Worm (Caenorhabditis elegans) whole organism, L4 larva: ENCODE measurements around the gene deb-1.

Experiments
- daf-8 ChIP-seq: fragments of 200-800 bp; sonication (Bioruptor generic); IDR thresholded peaks from 2 replicates; pipeline ENCODE4 v1.3.6; 2022; ENCODE audit warnings: missing genetic modification characterization, missing compliant biosample characterization
- dpl-1 ChIP-seq: fragments of 150-350 bp; optimal IDR thresholded peaks from 2 replicates; lab custom pipeline; 2014; ENCODE audit warnings: missing biosample characterization, missing genetic modification reagents, missing genetic modification characterization
- fkh-10 ChIP-seq: fragments of 150-350 bp; optimal IDR thresholded peaks from 2 replicates; lab custom pipeline; 2014; ENCODE audit warnings: missing biosample characterization, missing genetic modification reagents, missing genetic modification characterization
- nhr-76 ChIP-seq: fragments of 150-350 bp; optimal IDR thresholded peaks from 2 replicates; lab custom pipeline; 2014; ENCODE audit warnings: missing biosample characterization, missing genetic modification characterization
- skn-1 ChIP-seq: fragments of 150-350 bp; optimal IDR thresholded peaks from 2 replicates; lab custom pipeline; 2014; ENCODE audit warnings: missing biosample characterization, missing genetic modification characterization
- snpc-4 ChIP-seq: fragments of 150-350 bp; optimal IDR thresholded peaks from 2 replicates; lab custom pipeline; 2014; ENCODE audit warnings: missing biosample characterization, missing genetic modification characterization
- spr-1 ChIP-seq: sonication (generic microtip); optimal IDR thresholded peaks from 2 replicates; lab custom pipeline; 2016; ENCODE audit warnings: mild to moderate bottlenecking, missing genetic modification characterization, missing compliant biosample characterization
- unc-62 ChIP-seq, 3 experiments: fragments of 150-350 bp in 1 of 3; sonication (generic microtip); optimal IDR thresholded peaks in 2 of 3; peaks in 1 of 3; 1 replicate in 1 of 3; 2 replicates in 2 of 3; lab custom pipeline; 2014 to 2017; ENCODE audit warnings: missing biosample characterization in 3 of 3, missing genetic modification characterization in 3 of 3, missing genetic modification reagents in 3 of 3, missing genotype in 1 of 3

- no peak for TF ChIP-seq dpl-1 (GFP tag; lab: Kevin White, UChicago)
- no peak for TF ChIP-seq skn-1 (tag; lab: Kevin White, UChicago)
- no peak for TF ChIP-seq spr-1 (tag; lab: Kevin White, UChicago)
- TF ChIP-seq fkh-10 (GFP tag; lab: Kevin White, UChicago) = no peak
- TF ChIP-seq snpc-4 (tag; lab: Kevin White, UChicago) = no peak
- no peak for TF ChIP-seq daf-8 (GFP tag; lab: Robert Waterston, UW)
- no peak for TF ChIP-seq nhr-76 (tag; lab: Kevin White, UChicago)
- peak in 1 of 2 experiments; percentile 33 for TF ChIP-seq unc-62 (GFP tag; optimal IDR thresholded peaks at IDR 0.05 in 1 of 2; lab: Kevin White, UChicago)
- no peak for TF ChIP-seq unc-62 (tag; optimal IDR thresholded peaks at IDR 0.05; lab: Kevin White, UChicago)
Measured at ce11 chrIV:7048637-7049245, 45.3 kb downstream of the deb-1 start.
